Worm (Caenorhabditis elegans) whole organism, young adult: ENCODE measurements around the gene rps-14.

Experiments used
- B0336.3 ChIP-seq: fragments of 200-800 bp; sonication (Bioruptor generic); IDR thresholded peaks from 2 replicates; pipeline ENCODE4 v1.3.6; 2022; ENCODE audit warnings: missing genetic modification characterization, missing compliant biosample characterization
- C06A6.2 ChIP-seq: fragments of 200-800 bp; sonication (Bioruptor generic); conservative IDR thresholded peaks from 2 replicates; pipeline ENCODE4 v1.3.6; 2022; ENCODE audit warnings: missing genetic modification characterization, missing compliant biosample characterization
- F37B4.10 ChIP-seq: fragments of 200-800 bp; sonication (Bioruptor generic); IDR thresholded peaks from 2 replicates; pipeline ENCODE4 v1.3.6; 2022; ENCODE audit warnings: missing genetic modification characterization, missing compliant biosample characterization
- ZK185.1 ChIP-seq: sonication (generic microtip); optimal IDR thresholded peaks from 2 replicates; lab custom pipeline; 2016; ENCODE audit warnings: mild to moderate bottlenecking, missing genetic modification characterization, missing compliant biosample characterization; ENCODE audit not compliant: poor library complexity, severe bottlenecking
- aptf-3 ChIP-seq: fragments of 200-800 bp; sonication (Bioruptor generic); IDR thresholded peaks from 2 replicates; pipeline ENCODE4 v1.3.6; 2022; ENCODE audit warnings: missing genetic modification characterization, missing compliant biosample characterization
- him-1 ChIP-seq: sonication (generic microtip); optimal IDR thresholded peaks from 2 replicates; lab custom pipeline; 2016; ENCODE audit warnings: missing genotype, missing genetic modification reagents, missing genetic modification characterization, missing compliant biosample characterization
- lir-1 ChIP-seq: fragments of 200-800 bp; sonication (Bioruptor generic); conservative IDR thresholded peaks from 2 replicates; pipeline ENCODE4 v1.3.6; 2022; ENCODE audit warnings: missing genetic modification reagents, missing genetic modification characterization, missing compliant biosample characterization

ce11 chrIII:7192942-7193665 is 13.7 kb upstream of the rps-14 start, which contains the start of gene mec-14:
- TF ChIP-seq ZK185.1 (tag; lab: Kevin White, UChicago), result no peak
- no peak for TF ChIP-seq him-1 (tag; lab: Kevin White, UChicago)
- no peak for TF ChIP-seq lir-1 (GFP tag; lab: Robert Waterston, UW)
- TF ChIP-seq F37B4.10 (GFP tag; lab: Robert Waterston, UW), result no peak
- no peak for TF ChIP-seq C06A6.2 (GFP tag; lab: Robert Waterston, UW)
- no peak for TF ChIP-seq aptf-3
- no peak for TF ChIP-seq B0336.3
